Worm (Caenorhabditis elegans) whole organism, L2 larva: Measurements from ENCODE around the gene drr-1.

ENCODE experiments used
- C34F6.9 ChIP-seq: fragments of 150-350 bp; optimal IDR thresholded peaks from 2 replicates; lab custom pipeline; 2014; ENCODE audit warnings: missing biosample characterization, missing genetic modification characterization
- F13H6.1 ChIP-seq: sonication (generic microtip); optimal IDR thresholded peaks from 2 replicates; lab custom pipeline; 2016; ENCODE audit warnings: missing genetic modification characterization, missing compliant biosample characterization
- R02D3.7 ChIP-seq: fragments of 150-350 bp; optimal IDR thresholded peaks from 2 replicates; lab custom pipeline; 2014; ENCODE audit warnings: missing biosample characterization, missing genetic modification characterization
- Y55F3AM.14 ChIP-seq: fragments of 200-800 bp; sonication (Bioruptor generic); optimal IDR thresholded peaks from 2 replicates; lab custom pipeline; 2018; ENCODE audit warnings: mild to moderate bottlenecking, missing genetic modification characterization, missing compliant biosample characterization
- ZK546.5 ChIP-seq: sonication (generic microtip); optimal IDR thresholded peaks from 2 replicates; lab custom pipeline; 2017; ENCODE audit warnings: missing biosample characterization, missing genetic modification characterization
- ama-1 ChIP-seq: fragments of 150-350 bp; optimal IDR thresholded peaks from 2 replicates; lab custom pipeline; 2018; ENCODE audit warnings: inconsistent platforms
- blmp-1 ChIP-seq: sonication (generic microtip); optimal IDR thresholded peaks from 2 replicates; lab custom pipeline; 2017; ENCODE audit warnings: missing genetic modification characterization, mild to moderate bottlenecking, missing compliant biosample characterization, antibody characterized with exemption, moderate library complexity; ENCODE audit not compliant: insufficient read depth
- ceh-16 ChIP-seq: fragments of 150-350 bp; optimal IDR thresholded peaks from 2 replicates; lab custom pipeline; 2014; ENCODE audit warnings: missing biosample characterization, missing genetic modification characterization
- ceh-82 ChIP-seq: fragments of 150-350 bp; optimal IDR thresholded peaks from 2 replicates; lab custom pipeline; 2014; ENCODE audit warnings: missing biosample characterization, missing genetic modification characterization
- crh-2 ChIP-seq: sonication (generic microtip); optimal IDR thresholded peaks from 2 replicates; lab custom pipeline; 2017; ENCODE audit warnings: missing biosample characterization, missing genetic modification characterization
- elt-1 ChIP-seq: fragments of 150-350 bp; optimal IDR thresholded peaks from 2 replicates; lab custom pipeline; 2014; ENCODE audit warnings: missing biosample characterization, missing genetic modification characterization
- elt-3 ChIP-seq: sonication (generic microtip); optimal IDR thresholded peaks from 2 replicates; lab custom pipeline; 2017; ENCODE audit warnings: missing biosample characterization, missing genetic modification characterization
- fos-1 ChIP-seq: fragments of 150-350 bp; optimal IDR thresholded peaks from 2 replicates; lab custom pipeline; 2014; ENCODE audit warnings: missing biosample characterization, missing genetic modification characterization
- gmeb-1 ChIP-seq: fragments of 150-350 bp; optimal IDR thresholded peaks from 2 replicates; lab custom pipeline; 2014; ENCODE audit warnings: missing biosample characterization, missing genetic modification characterization
- lin-13 ChIP-seq: fragments of 150-350 bp; optimal IDR thresholded peaks from 2 replicates; lab custom pipeline; 2014; ENCODE audit warnings: missing biosample characterization, missing genetic modification reagents, missing genetic modification characterization
- lin-39 ChIP-seq: fragments of 150-350 bp; optimal IDR thresholded peaks from 2 replicates; lab custom pipeline; 2014; ENCODE audit warnings: missing biosample characterization, missing genetic modification reagents, missing genetic modification characterization
- lsy-2 ChIP-seq, 2 experiments: fragments of 150-350 bp in 1 of 2; sonication (generic microtip) in 1 of 2; optimal IDR thresholded peaks; 2 replicates each; lab custom pipeline; 2014 to 2017; ENCODE audit warnings: missing biosample characterization in 2 of 2, missing genetic modification characterization in 2 of 2
- mab-5 ChIP-seq: fragments of 150-350 bp; optimal IDR thresholded peaks from 2 replicates; lab custom pipeline; 2014; ENCODE audit warnings: missing biosample characterization, missing genetic modification characterization
- mbf-1 ChIP-seq: sonication (generic microtip); optimal IDR thresholded peaks from 2 replicates; lab custom pipeline; 2017; ENCODE audit warnings: missing biosample characterization, missing genetic modification characterization
- nhr-10 ChIP-seq: sonication (generic microtip); optimal IDR thresholded peaks from 2 replicates; lab custom pipeline; 2017; ENCODE audit warnings: missing biosample characterization, missing genetic modification characterization
- nhr-11 ChIP-seq: fragments of 150-350 bp; optimal IDR thresholded peaks from 2 replicates; lab custom pipeline; 2014; ENCODE audit warnings: missing biosample characterization, missing genetic modification characterization
- nhr-12 ChIP-seq: fragments of 150-350 bp; optimal IDR thresholded peaks from 2 replicates; lab custom pipeline; 2014; ENCODE audit warnings: missing biosample characterization, missing genetic modification characterization
- nhr-129 ChIP-seq: fragments of 150-350 bp; optimal IDR thresholded peaks from 2 replicates; lab custom pipeline; 2014; ENCODE audit warnings: missing biosample characterization, missing genetic modification characterization
- nhr-21 ChIP-seq: fragments of 150-350 bp; optimal IDR thresholded peaks from 2 replicates; lab custom pipeline; 2014; ENCODE audit warnings: missing biosample characterization, missing genetic modification characterization
- nhr-237 ChIP-seq: fragments of 150-350 bp; optimal IDR thresholded peaks from 2 replicates; lab custom pipeline; 2014; ENCODE audit warnings: missing biosample characterization, missing genetic modification characterization
- nhr-25 ChIP-seq: fragments of 150-350 bp; sonication (generic microtip); optimal IDR thresholded peaks from 3 replicates; lab custom pipeline; 2014; ENCODE audit warnings: missing biosample characterization, missing genetic modification characterization
- nhr-77 ChIP-seq: fragments of 150-350 bp; optimal IDR thresholded peaks from 2 replicates; lab custom pipeline; 2014; ENCODE audit warnings: missing biosample characterization, missing genetic modification characterization
- peb-1 ChIP-seq: fragments of 150-350 bp; optimal IDR thresholded peaks from 2 replicates; lab custom pipeline; 2014; ENCODE audit warnings: missing biosample characterization, missing genetic modification characterization
- sem-4 ChIP-seq: fragments of 150-350 bp; optimal IDR thresholded peaks from 2 replicates; lab custom pipeline; 2014; ENCODE audit warnings: missing biosample characterization, missing genetic modification reagents, missing genetic modification characterization
- sma-3 ChIP-seq: sonication (generic microtip); optimal IDR thresholded peaks from 2 replicates; lab custom pipeline; 2016; ENCODE audit warnings: missing genetic modification reagents, missing genetic modification characterization, missing compliant biosample characterization
- sma-9 ChIP-seq, 2 experiments: fragments of 150-350 bp in 1 of 2; sonication (generic microtip) in 1 of 2; optimal IDR thresholded peaks; 2 replicates each; lab custom pipeline; 2014 to 2016; ENCODE audit warnings: missing genetic modification characterization in 2 of 2, mild to moderate bottlenecking in 1 of 2, missing biosample characterization in 1 of 2, missing compliant biosample characterization in 1 of 2, missing genetic modification reagents in 1 of 2, moderate library complexity in 1 of 2
- snpc-4 ChIP-seq: fragments of 150-350 bp; optimal IDR thresholded peaks from 2 replicates; lab custom pipeline; 2014; ENCODE audit warnings: missing biosample characterization, missing genetic modification characterization
- unc-55 ChIP-seq: fragments of 150-350 bp; sonication (generic microtip); optimal IDR thresholded peaks from 3 replicates; lab custom pipeline; 2014; ENCODE audit warnings: missing biosample characterization, missing genetic modification reagents, missing genetic modification characterization
- zag-1 ChIP-seq: fragments of 150-350 bp; optimal IDR thresholded peaks from 2 replicates; lab custom pipeline; 2014; ENCODE audit warnings: missing biosample characterization, missing genetic modification characterization
- ztf-1 ChIP-seq: fragments of 200-800 bp; sonication (Bioruptor generic); conservative IDR thresholded peaks from 2 replicates; pipeline ENCODE4 v1.3.6; 2022; ENCODE audit warnings: missing genetic modification characterization, missing compliant biosample characterization
- ztf-11 ChIP-seq: sonication (generic microtip); optimal IDR thresholded peaks from 2 replicates; lab custom pipeline; 2017; ENCODE audit warnings: missing biosample characterization, missing genetic modification characterization
- ztf-4 ChIP-seq: fragments of 150-350 bp; optimal IDR thresholded peaks from 2 replicates; lab custom pipeline; 2014; ENCODE audit warnings: missing biosample characterization, missing genetic modification characterization

Gene drr-1

DNA sequence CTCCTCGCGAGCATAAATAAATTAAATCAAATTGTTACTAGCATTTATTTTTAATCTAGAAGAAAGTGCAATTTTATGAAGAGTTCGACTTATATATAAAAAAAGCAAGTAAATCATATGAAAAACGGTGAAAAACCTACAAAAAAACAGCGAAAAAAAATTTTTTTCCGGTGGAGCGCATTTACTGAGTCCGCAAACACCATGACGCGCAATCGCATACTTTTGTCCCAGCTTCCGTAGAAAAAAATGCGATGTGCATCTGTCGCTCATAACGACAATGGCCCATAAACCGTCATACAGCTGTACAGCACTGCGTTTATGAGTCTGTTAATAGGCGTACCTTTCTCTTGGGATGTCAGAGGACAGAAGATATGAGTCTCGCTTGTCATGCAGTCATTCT, 18.5 kb downstream of the drr-1 start:
- TF ChIP-seq elt-1: no peak
- no peak for TF ChIP-seq fos-1 (tag; lab: Kevin White, UChicago)
- TF ChIP-seq ztf-1 (GFP tag; lab: Robert Waterston, UW): no peak
- no peak for TF ChIP-seq lin-39 (tag; lab: Kevin White, UChicago)
- peak; percentile 46 to 71 for TF ChIP-seq lsy-2 (tag; optimal IDR thresholded peaks at IDR 0.05; lab: Kevin White, UChicago)
- no peak for TF ChIP-seq Y55F3AM.14 (GFP tag; lab: Kevin White, UChicago)
- peak; percentile 48 for TF ChIP-seq crh-2
- TF ChIP-seq nhr-237: no peak
- no peak for TF ChIP-seq ceh-82 (tag; lab: Kevin White, UChicago)
- TF ChIP-seq sem-4 (tag; lab: Kevin White, UChicago): no peak
- peak; percentile 24 for TF ChIP-seq nhr-129 (tag; lab: Kevin White, UChicago)
- TF ChIP-seq ama-1 (lab: Kevin White, UChicago): peak; percentile 5
- no peak for TF ChIP-seq R02D3.7 (tag; lab: Kevin White, UChicago)
- peak; percentile 77 for TF ChIP-seq gmeb-1 (tag; lab: Kevin White, UChicago)
- TF ChIP-seq snpc-4 (tag; lab: Kevin White, UChicago): no peak
- peak; percentile 2 for TF ChIP-seq nhr-25 (tag; lab: Kevin White, UChicago)
- peak; percentile 73 for TF ChIP-seq unc-55
- no peak for TF ChIP-seq nhr-10 (tag; lab: Kevin White, UChicago)
- TF ChIP-seq nhr-11: no peak
- TF ChIP-seq blmp-1 (tag; lab: Kevin White, UChicago): no peak
- TF ChIP-seq sma-3: peak; percentile 44
- TF ChIP-seq mab-5 (tag; lab: Kevin White, UChicago): no peak
- peak; percentile 73 for TF ChIP-seq C34F6.9 (tag; lab: Kevin White, UChicago)
- TF ChIP-seq peb-1 (tag; lab: Kevin White, UChicago): no peak
- TF ChIP-seq sma-9 (GFP tag; optimal IDR thresholded peaks at IDR 0.05; lab: Kevin White, UChicago): peak; percentile 29
- no peak for TF ChIP-seq sma-9 (tag; optimal IDR thresholded peaks at IDR 0.05; lab: Kevin White, UChicago)
- peak; percentile 2 for TF ChIP-seq nhr-21
- TF ChIP-seq lin-13: peak; percentile 29
- peak; percentile 16 for TF ChIP-seq F13H6.1 (tag; lab: Kevin White, UChicago)

ce11 chrII:13472101-13472500, 23.6 kb downstream of the drr-1 start, which contains the start of gene E01G4.5:
Gene E01G4.5 (plus strand): TSS chrII:13472401.
- TF ChIP-seq C34F6.9 (tag; lab: Kevin White, UChicago) (no peak), ztf-11 (tag; lab: Kevin White, UChicago) (no peak), ceh-82 (tag; lab: Kevin White, UChicago) (no peak), nhr-21 (no peak), F13H6.1 (tag; lab: Kevin White, UChicago) (no peak), nhr-129 (tag; lab: Kevin White, UChicago) (no peak), R02D3.7 (tag; lab: Kevin White, UChicago) (no peak), ceh-16 (tag; lab: Kevin White, UChicago) (no peak), peb-1 (tag; lab: Kevin White, UChicago) (no peak), fos-1 (tag; lab: Kevin White, UChicago) (no peak)
- TF ChIP-seq, all 48 proteins: peak for 0

DNA sequence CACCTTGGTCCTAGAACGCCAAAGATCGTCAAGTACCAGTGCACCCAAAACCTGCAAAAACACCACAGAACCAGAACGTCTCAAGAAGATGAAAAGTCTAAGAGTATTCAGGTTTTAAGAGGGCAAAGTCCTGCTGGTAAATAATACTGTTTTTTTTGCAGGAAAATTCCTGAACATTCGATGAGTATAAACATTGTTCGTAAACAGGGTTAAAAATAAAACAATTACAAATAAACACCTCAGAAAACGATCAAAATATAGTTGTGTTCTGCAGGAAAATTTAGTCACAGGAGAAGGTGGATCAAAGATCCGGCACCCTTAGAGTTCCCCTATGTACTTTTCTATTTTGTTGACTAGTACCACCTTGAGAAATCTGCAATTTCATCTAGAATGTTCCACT, 25.0 kb downstream of the drr-1 start:
- no peak for TF ChIP-seq lsy-2 (tag; optimal IDR thresholded peaks at IDR 0.05; lab: Kevin White, UChicago)
- TF ChIP-seq ztf-4 (tag; lab: Kevin White, UChicago): no peak
- TF ChIP-seq ztf-1 (GFP tag; lab: Robert Waterston, UW): no peak
- no peak for TF ChIP-seq blmp-1 (tag; lab: Kevin White, UChicago)
- no peak for TF ChIP-seq nhr-21
- no peak for TF ChIP-seq nhr-25 (tag; lab: Kevin White, UChicago)
- no peak for TF ChIP-seq peb-1 (tag; lab: Kevin White, UChicago)
- TF ChIP-seq ceh-82 (tag; lab: Kevin White, UChicago): no peak
- no peak for TF ChIP-seq nhr-12
- no peak for TF ChIP-seq mbf-1 (tag; lab: Kevin White, UChicago)
- TF ChIP-seq ZK546.5: no peak
- TF ChIP-seq elt-3 (tag; lab: Kevin White, UChicago): no peak
- no peak for TF ChIP-seq F13H6.1 (tag; lab: Kevin White, UChicago)
- no peak for TF ChIP-seq zag-1 (tag; lab: Kevin White, UChicago)
- no peak for TF ChIP-seq mab-5 (tag; lab: Kevin White, UChicago)
- no peak for TF ChIP-seq nhr-237
- TF ChIP-seq nhr-77: no peak
